Worm (Caenorhabditis elegans) whole organism, young adult: ENCODE results near the gene F59A1.12.

Experiments
- B0019.2 ChIP-seq: fragments of 200-800 bp; sonication (Bioruptor generic); conservative IDR thresholded peaks from 2 replicates; pipeline ENCODE4 v1.3.6; 2022; ENCODE audit warnings: missing genetic modification reagents, missing genetic modification characterization, missing compliant biosample characterization
- B0261.1 ChIP-seq: sonication (generic microtip); optimal IDR thresholded peaks from 2 replicates; lab custom pipeline; 2016; ENCODE audit warnings: mild to moderate bottlenecking, missing genetic modification characterization, moderate library complexity, missing compliant biosample characterization
- B0336.3 ChIP-seq: fragments of 200-800 bp; sonication (Bioruptor generic); IDR thresholded peaks from 2 replicates; pipeline ENCODE4 v1.3.6; 2022; ENCODE audit warnings: missing genetic modification characterization, missing compliant biosample characterization
- C06A6.2 ChIP-seq: fragments of 200-800 bp; sonication (Bioruptor generic); conservative IDR thresholded peaks from 2 replicates; pipeline ENCODE4 v1.3.6; 2022; ENCODE audit warnings: missing genetic modification characterization, missing compliant biosample characterization
- T26A5.8 ChIP-seq: sonication (generic microtip); optimal IDR thresholded peaks from 2 replicates; lab custom pipeline; 2016; ENCODE audit warnings: missing genetic modification characterization, missing compliant biosample characterization
- Y53F4B.3 ChIP-seq: fragments of 200-800 bp; sonication (Bioruptor generic); IDR thresholded peaks from 2 replicates; pipeline ENCODE4 v1.3.6; 2022; ENCODE audit warnings: missing genetic modification reagents, missing genetic modification characterization, missing compliant biosample characterization
- aptf-2 ChIP-seq: fragments of 200-800 bp; sonication (Bioruptor generic); conservative IDR thresholded peaks from 2 replicates; pipeline ENCODE4 v1.3.6; 2022; ENCODE audit warnings: missing genetic modification reagents, missing genetic modification characterization, missing compliant biosample characterization
- atf-7 ChIP-seq: sonication (generic microtip); optimal IDR thresholded peaks from 2 replicates; lab custom pipeline; 2017; ENCODE audit warnings: mild to moderate bottlenecking, missing genetic modification characterization, missing compliant biosample characterization
- athp-1 ChIP-seq: sonication (generic microtip); optimal IDR thresholded peaks from 2 replicates; lab custom pipeline; 2017; ENCODE audit warnings: mild to moderate bottlenecking, missing genetic modification characterization, missing compliant biosample characterization
- attf-5 ChIP-seq: fragments of 200-800 bp; sonication (Bioruptor generic); optimal IDR thresholded peaks from 2 replicates; lab custom pipeline; 2018; ENCODE audit warnings: mild to moderate bottlenecking, missing genetic modification characterization, missing compliant biosample characterization
- bed-1 ChIP-seq: fragments of 200-800 bp; sonication (Bioruptor generic); IDR thresholded peaks from 2 replicates; pipeline ENCODE4 v1.3.6; 2022; ENCODE audit warnings: missing genetic modification reagents, missing genetic modification characterization, missing compliant biosample characterization
- ceh-100 ChIP-seq: fragments of 200-800 bp; sonication (Bioruptor generic); IDR thresholded peaks from 2 replicates; pipeline ENCODE4 v1.3.6; 2022; ENCODE audit warnings: missing genetic modification reagents, missing genetic modification characterization, missing compliant biosample characterization
- ceh-40 ChIP-seq: fragments of 200-800 bp; sonication (Bioruptor generic); IDR thresholded peaks from 2 replicates; pipeline ENCODE4 v1.3.6; 2022; ENCODE audit warnings: missing genetic modification characterization, missing compliant biosample characterization
- chd-7 ChIP-seq: sonication (generic microtip); optimal IDR thresholded peaks from 2 replicates; lab custom pipeline; 2016; ENCODE audit warnings: mild to moderate bottlenecking, missing genetic modification characterization, moderate library complexity, missing compliant biosample characterization
- die-1 ChIP-seq: sonication (generic microtip); optimal IDR thresholded peaks from 2 replicates; lab custom pipeline; 2016; ENCODE audit warnings: missing genotype, mild to moderate bottlenecking, missing genetic modification characterization, missing compliant biosample characterization
- dpl-1 ChIP-seq: fragments of 150-350 bp; optimal IDR thresholded peaks from 2 replicates; lab custom pipeline; 2014; ENCODE audit warnings: missing biosample characterization, missing genetic modification reagents, missing genetic modification characterization
- hsf-1 ChIP-seq: fragments of 200-800 bp; sonication (Bioruptor generic); IDR thresholded peaks from 2 replicates; pipeline ENCODE4 v1.3.6; 2022; ENCODE audit warnings: missing genetic modification reagents, missing genetic modification characterization, missing compliant biosample characterization
- let-607 ChIP-seq, 2 experiments: fragments of 200-800 bp in 1 of 2; sonication (Bioruptor generic) in 1 of 2; sonication (generic microtip) in 1 of 2; optimal IDR thresholded peaks; 2 replicates each; lab custom pipeline; 2016 to 2018; ENCODE audit warnings: mild to moderate bottlenecking in 2 of 2, missing compliant biosample characterization in 2 of 2, missing genetic modification characterization in 2 of 2, moderate library complexity in 2 of 2, missing genotype in 1 of 2
- lin-26 ChIP-seq: fragments of 200-800 bp; sonication (Bioruptor generic); IDR thresholded peaks from 2 replicates; pipeline ENCODE4 v1.3.6; 2022; ENCODE audit warnings: missing genetic modification reagents, missing genetic modification characterization, missing compliant biosample characterization
- mes-4 ChIP-seq: sonication (generic microtip); optimal IDR thresholded peaks from 2 replicates; lab custom pipeline; 2016; ENCODE audit warnings: missing genotype, missing genetic modification characterization, missing compliant biosample characterization
- nfya-1 ChIP-seq: sonication (generic microtip); optimal IDR thresholded peaks from 2 replicates; lab custom pipeline; 2017; ENCODE audit warnings: antibody characterized with exemption, missing compliant biosample characterization, missing genetic modification characterization, borderline replicate concordance; ENCODE audit not compliant: insufficient read depth
- nfya-2 ChIP-seq: fragments of 200-800 bp; sonication (Bioruptor generic); IDR thresholded peaks from 2 replicates; pipeline ENCODE4 v1.3.6; 2022; ENCODE audit warnings: missing genetic modification reagents, missing genetic modification characterization, missing compliant biosample characterization
- nhr-120 ChIP-seq: fragments of 200-800 bp; sonication (Bioruptor generic); IDR thresholded peaks from 2 replicates; pipeline ENCODE4 v1.3.6; 2022; ENCODE audit warnings: missing genetic modification characterization, missing compliant biosample characterization
- nhr-80 ChIP-seq: sonication (generic microtip); optimal IDR thresholded peaks from 2 replicates; lab custom pipeline; 2016; ENCODE audit warnings: missing genetic modification characterization, missing compliant biosample characterization
- pha-4 ChIP-seq: fragments of 150-350 bp; sonication (generic microtip); optimal IDR thresholded peaks from 2 replicates; lab custom pipeline; 2014; ENCODE audit warnings: missing biosample characterization, missing genetic modification reagents, missing genetic modification characterization
- rcor-1 ChIP-seq: fragments of 200-800 bp; sonication (Bioruptor generic); IDR thresholded peaks from 2 replicates; pipeline ENCODE4 v1.3.6; 2022; ENCODE audit warnings: missing genetic modification reagents, missing genetic modification characterization, missing compliant biosample characterization
- rec-8 ChIP-seq, 2 experiments: sonication (generic microtip); optimal IDR thresholded peaks; 2 replicates each; lab custom pipeline; 2016; ENCODE audit warnings: mild to moderate bottlenecking in 2 of 2, missing genetic modification characterization in 2 of 2, missing genetic modification reagents in 2 of 2, missing genotype in 2 of 2, missing biosample characterization in 1 of 2, missing compliant biosample characterization in 1 of 2, moderate library complexity in 1 of 2
- sdz-38 ChIP-seq: sonication (generic microtip); optimal IDR thresholded peaks from 2 replicates; lab custom pipeline; 2016; ENCODE audit warnings: missing genotype, missing genetic modification characterization, missing compliant biosample characterization
- snpc-1.1 ChIP-seq: sonication (generic microtip); optimal IDR thresholded peaks from 2 replicates; lab custom pipeline; 2017; ENCODE audit warnings: missing genetic modification characterization, mild to moderate bottlenecking, missing compliant biosample characterization, antibody characterized with exemption, moderate library complexity, missing genotype, missing genetic modification reagents; ENCODE audit not compliant: insufficient read depth
- snpc-3.4 ChIP-seq: sonication (generic microtip); optimal IDR thresholded peaks from 2 replicates; lab custom pipeline; 2017; ENCODE audit warnings: missing genetic modification characterization, mild to moderate bottlenecking, missing compliant biosample characterization, antibody characterized with exemption, moderate library complexity, missing genotype, missing genetic modification reagents
- snpc-4 ChIP-seq, 5 experiments: fragments of 150-350 bp in 1 of 5; sonication (generic microtip) in 4 of 5; optimal IDR thresholded peaks; 2 replicates each; lab custom pipeline; 2014 to 2018; ENCODE audit warnings: missing genetic modification characterization in 5 of 5, missing biosample characterization in 3 of 5, antibody characterized with exemption in 2 of 5, mild to moderate bottlenecking in 2 of 5, missing compliant biosample characterization in 2 of 5, missing genotype in 2 of 5, moderate library complexity in 2 of 5, missing genetic modification reagents in 1 of 5
- tlf-1 ChIP-seq: fragments of 200-800 bp; sonication (Bioruptor generic); optimal IDR thresholded peaks from 2 replicates; lab custom pipeline; 2018; ENCODE audit warnings: mild to moderate bottlenecking, missing genetic modification characterization, missing compliant biosample characterization
- unc-62 ChIP-seq: fragments of 150-350 bp; optimal IDR thresholded peaks from 2 replicates; lab custom pipeline; 2014; ENCODE audit warnings: missing biosample characterization, missing genetic modification reagents, missing genetic modification characterization
- xnd-1 ChIP-seq: sonication (generic microtip); optimal IDR thresholded peaks from 2 replicates; lab custom pipeline; 2016; ENCODE audit warnings: missing genotype, missing genetic modification reagents, missing genetic modification characterization, missing compliant biosample characterization
- zfh-2 ChIP-seq: fragments of 200-800 bp; sonication (Bioruptor generic); conservative IDR thresholded peaks from 2 replicates; pipeline ENCODE4 v1.3.6; 2022; ENCODE audit warnings: missing genetic modification reagents, missing genetic modification characterization, missing compliant biosample characterization
- ztf-28 ChIP-seq: fragments of 200-800 bp; sonication (Bioruptor generic); IDR thresholded peaks from 2 replicates; pipeline ENCODE4 v1.3.6; 2022; ENCODE audit warnings: missing genetic modification reagents, missing genetic modification characterization, missing compliant biosample characterization

F59A1.12 gene

DNA sequence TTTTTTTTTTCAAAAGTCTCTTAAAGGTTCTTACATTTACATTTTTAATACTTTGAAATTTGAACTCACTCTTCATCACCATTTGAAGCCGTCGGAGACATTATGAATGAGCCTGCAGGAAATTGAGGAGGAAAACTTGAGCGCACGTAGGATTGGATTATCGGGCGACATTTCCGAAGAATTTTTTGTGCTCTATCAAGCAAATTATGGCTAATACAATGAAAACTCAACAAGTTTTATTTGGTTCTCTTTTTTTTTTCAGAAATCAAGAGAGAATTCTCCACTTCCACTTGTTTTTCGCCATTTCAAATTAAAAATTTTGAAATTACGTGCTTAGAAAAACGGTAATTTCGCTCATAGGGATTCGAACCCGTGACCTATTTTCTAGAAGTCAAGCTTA lies at the start of gene F59A1.12:
TSS of gene F59A1.12 (minus strand) at position 101 of the 400 bp plus-strand sequence.
- no peak for TF ChIP-seq mes-4 (tag; lab: Kevin White, UChicago)
- no peak for TF ChIP-seq B0019.2 (GFP tag; lab: Robert Waterston, UW)
- TF ChIP-seq snpc-1.1 (tag; lab: Kevin White, UChicago) = no peak
- TF ChIP-seq let-607 (tag; optimal IDR thresholded peaks at IDR 0.05; lab: Kevin White, UChicago) = no peak
- no peak for TF ChIP-seq die-1 (tag; lab: Kevin White, UChicago)
- no peak for TF ChIP-seq rec-8 (tag; optimal IDR thresholded peaks at IDR 0.05; lab: Kevin White, UChicago)
- TF ChIP-seq rcor-1 = no peak
- TF ChIP-seq Y53F4B.3 = no peak
- TF ChIP-seq atf-7 (tag; lab: Kevin White, UChicago) = no peak
- TF ChIP-seq, all 124 proteins: peak for 0

DNA sequence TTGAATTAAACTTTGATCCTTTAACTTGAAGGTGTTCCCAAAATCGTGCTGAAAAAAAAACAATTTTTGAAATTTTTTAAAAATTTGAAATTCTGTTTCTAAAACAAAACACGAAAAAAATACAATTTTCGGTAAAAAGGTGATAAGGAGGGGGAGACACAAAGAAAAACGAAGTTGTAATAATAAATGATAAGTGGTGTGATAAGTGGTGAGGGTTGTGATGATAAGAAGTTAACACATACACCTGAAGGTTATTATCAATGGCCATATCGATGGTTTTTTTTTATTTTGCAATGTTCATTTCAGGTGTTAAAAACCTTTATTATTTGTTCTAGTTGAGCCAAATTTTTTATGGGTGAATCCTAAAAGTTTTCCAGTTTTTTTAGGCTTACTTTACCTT lies 46.8 kb upstream of the F59A1.12 start, which contains the start of gene twk-33:
TSS of gene twk-33 (minus strand) at position 48 of the 400 bp plus-strand sequence.
- peak; percentile 76 for TF ChIP-seq nhr-80 (tag; lab: Kevin White, UChicago)
- TF ChIP-seq ceh-40 (GFP tag; lab: Robert Waterston, UW) = no peak

DNA sequence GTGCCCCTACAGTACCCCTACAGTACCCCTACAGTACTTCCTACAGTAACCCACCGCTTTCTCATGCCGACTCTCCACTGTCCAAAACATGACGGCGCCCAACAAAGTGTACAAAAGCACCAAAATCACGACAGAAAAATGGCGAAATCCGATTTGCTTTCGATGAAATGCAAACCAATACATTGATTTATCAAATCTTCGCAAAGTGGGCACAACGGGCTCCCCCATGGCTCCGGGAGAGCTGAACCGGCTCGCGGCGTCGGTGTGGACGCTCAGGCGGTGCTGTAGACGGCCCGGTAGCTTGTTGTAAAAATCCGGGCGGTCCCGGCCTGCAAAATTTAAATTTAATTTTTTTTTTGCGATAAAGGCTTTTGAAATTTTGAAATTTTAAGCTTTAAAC lies 44.8 kb upstream of the F59A1.12 start:
- TF ChIP-seq attf-5 (GFP tag; lab: Kevin White, UChicago) (no peak), xnd-1 (tag; lab: Kevin White, UChicago) (no peak), T26A5.8 (tag; lab: Kevin White, UChicago) (no peak), hsf-1 (no peak), nhr-120 (GFP tag; lab: Robert Waterston, UW) (0 out of 2 replicates have a peak, but pooled peaks have one; percentile 44), zfh-2 (GFP tag; lab: Robert Waterston, UW) (peak; percentile 68), unc-62 (GFP tag; lab: Kevin White, UChicago) (no peak), nfya-2 (no peak), aptf-2 (GFP tag; lab: Robert Waterston, UW) (no peak), sdz-38 (tag; lab: Kevin White, UChicago) (no peak), B0261.1 (tag; lab: Kevin White, UChicago) (no peak)

DNA sequence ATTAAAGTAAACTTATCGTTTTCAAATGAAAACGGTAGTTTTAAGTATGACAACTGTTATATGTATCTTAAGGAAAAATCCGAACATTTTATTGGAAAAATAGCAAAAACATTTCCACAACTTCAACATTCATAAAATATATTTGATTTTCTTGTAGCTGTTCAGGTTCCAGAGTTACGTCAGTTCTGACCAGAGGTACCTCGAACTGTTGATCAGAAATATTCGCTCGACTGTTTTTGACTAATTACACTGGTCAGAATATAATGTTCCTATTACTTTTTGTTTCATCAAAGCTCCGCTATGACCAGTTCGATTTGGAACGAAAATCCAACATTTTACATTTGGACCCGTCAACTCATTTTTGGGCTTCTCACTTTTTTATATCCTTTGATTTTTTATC lies 39.4 kb upstream of the F59A1.12 start, which contains the start of gene srh-31:
TSS of gene srh-31 (plus strand) at position 301 of the 400 bp plus-strand sequence.
- TF ChIP-seq snpc-1.1 (tag; lab: Kevin White, UChicago) = no peak
- TF ChIP-seq B0336.3 (GFP tag; lab: Robert Waterston, UW) = no peak
- TF ChIP-seq ztf-28 = no peak
- no peak for TF ChIP-seq lin-26 (GFP tag; lab: Robert Waterston, UW)
- TF ChIP-seq C06A6.2 (GFP tag; lab: Robert Waterston, UW) = no peak
- no peak for TF ChIP-seq chd-7 (tag; lab: Kevin White, UChicago)
- TF ChIP-seq pha-4 (tag; lab: Kevin White, UChicago) = no peak
- TF ChIP-seq nfya-1 (tag; lab: Kevin White, UChicago) = no peak
- TF ChIP-seq bed-1 (GFP tag; lab: Robert Waterston, UW) = no peak
- no peak for TF ChIP-seq snpc-3.4 (tag; lab: Kevin White, UChicago)
- TF ChIP-seq snpc-4 (GFP tag; optimal IDR thresholded peaks at IDR 0.05; lab: Kevin White, UChicago) = no peak
- no peak for TF ChIP-seq snpc-4 (tag; optimal IDR thresholded peaks at IDR 0.05; lab: Kevin White, UChicago)
- no peak for TF ChIP-seq tlf-1 (GFP tag; lab: Kevin White, UChicago)
- TF ChIP-seq athp-1 = no peak
- no peak for TF ChIP-seq dpl-1 (GFP tag; lab: Kevin White, UChicago)
- TF ChIP-seq ceh-100 (GFP tag; lab: Robert Waterston, UW) = no peak
